Worm (Caenorhabditis elegans) whole organism, L4/young adult: ENCODE measurements around the gene ZK354.8.

ENCODE experiments used
- dao-5 ChIP-seq: sonication (generic microtip); optimal IDR thresholded peaks from 2 replicates; lab custom pipeline; 2016; ENCODE audit warnings: missing genotype, missing genetic modification characterization, moderate library complexity, missing compliant biosample characterization
- him-1 ChIP-seq: sonication (generic microtip); optimal IDR thresholded peaks from 2 replicates; lab custom pipeline; 2016; ENCODE audit warnings: missing genotype, missing genetic modification reagents, missing genetic modification characterization, missing compliant biosample characterization

DNA sequence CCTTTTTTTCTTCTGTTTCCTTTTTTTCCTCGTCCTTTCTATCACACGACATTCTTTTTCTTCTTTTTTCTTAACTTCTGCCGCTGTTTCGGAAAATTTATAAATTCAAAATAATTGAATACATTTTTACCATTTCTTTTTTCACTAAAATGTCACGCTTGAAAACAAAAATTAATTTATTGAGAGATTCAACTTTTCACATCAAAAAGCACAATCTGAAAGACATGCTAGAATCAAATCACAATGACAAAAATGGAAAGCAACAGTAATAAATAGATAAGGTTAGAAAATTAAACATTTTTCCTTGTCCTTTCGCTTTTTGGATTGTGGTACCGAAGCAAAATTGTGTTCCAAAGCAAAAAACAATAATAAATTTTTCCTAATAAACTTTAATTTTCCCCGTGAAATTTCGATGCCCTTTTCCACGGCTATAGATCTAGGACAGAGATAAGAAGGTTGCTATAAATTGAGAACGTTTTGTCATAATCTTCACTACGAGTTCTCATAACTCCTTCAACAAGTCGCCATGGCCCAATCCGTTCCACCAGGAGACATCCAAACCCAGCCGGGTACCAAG is 8.4 kb downstream of the ZK354.8 start, which contains the start of the genes ZK354.6 and msp-113:
- TF ChIP-seq dao-5 (no peak), him-1 (tag; lab: Kevin White, UChicago) (no peak)
